Fruit fly (Drosophila melanogaster) whole organism, adult: ENCODE measurements around the gene Arp8.
A peak's percentile ranks its signal among the peaks of the same experiment; 100 is the strongest.

Experiments
- CG1620 ChIP-seq: fragments of 200-800 bp; sonication (Bioruptor generic); optimal IDR thresholded peaks from 2 replicates; lab custom pipeline; 2016; ENCODE audit warnings: missing biosample characterization, missing genetic modification characterization
- CG5204 ChIP-seq: fragments of 200-800 bp; sonication (Bioruptor generic); optimal IDR thresholded peaks from 2 replicates; lab custom pipeline; 2016; ENCODE audit warnings: missing biosample characterization, missing genetic modification characterization
- CG7101 ChIP-seq: fragments of 200-800 bp; sonication (Bioruptor generic); optimal IDR thresholded peaks from 2 replicates; lab custom pipeline; 2018; ENCODE audit warnings: missing biosample characterization, mild to moderate bottlenecking, missing genetic modification characterization, moderate library complexity
- Crg-1 ChIP-seq: fragments of 200-800 bp; sonication (Bioruptor generic); optimal IDR thresholded peaks from 2 replicates; lab custom pipeline; 2016; ENCODE audit warnings: missing biosample characterization, missing genetic modification characterization
- bab1 ChIP-seq: fragments of 200-800 bp; sonication (Bioruptor generic); optimal IDR thresholded peaks from 3 replicates; lab custom pipeline; 2019; ENCODE audit warnings: missing biosample characterization, mild to moderate bottlenecking, missing genetic modification characterization, moderate library complexity
- cic ChIP-seq: fragments of 200-800 bp; sonication (Bioruptor generic); optimal IDR thresholded peaks from 2 replicates; lab custom pipeline; 2017; ENCODE audit warnings: missing biosample characterization, mild to moderate bottlenecking, missing genetic modification characterization, moderate library complexity
- cnc ChIP-seq, 2 experiments: fragments of >200 bp; optimal IDR thresholded peaks; 2 replicates each; lab custom pipeline; 2017
- ovo ChIP-seq: fragments of 200-800 bp; sonication (Bioruptor generic); optimal IDR thresholded peaks from 2 replicates; lab custom pipeline; 2016; ENCODE audit warnings: missing biosample characterization, missing genetic modification characterization
- pad ChIP-seq: fragments of 200-800 bp; sonication (Bioruptor generic); optimal IDR thresholded peaks from 3 replicates; lab custom pipeline; 2017; ENCODE audit warnings: missing biosample characterization, missing genetic modification characterization, mild to moderate bottlenecking, moderate library complexity, missing genetic modification reagents
- tj ChIP-seq: fragments of 200-800 bp; sonication (Bioruptor generic); optimal IDR thresholded peaks from 3 replicates; lab custom pipeline; 2017; ENCODE audit warnings: missing biosample characterization, mild to moderate bottlenecking, missing genetic modification characterization, moderate library complexity
- toe ChIP-seq: fragments of 200-800 bp; sonication (Bioruptor generic); optimal IDR thresholded peaks from 2 replicates; lab custom pipeline; 2016; ENCODE audit warnings: missing biosample characterization, missing genetic modification characterization

DNA sequence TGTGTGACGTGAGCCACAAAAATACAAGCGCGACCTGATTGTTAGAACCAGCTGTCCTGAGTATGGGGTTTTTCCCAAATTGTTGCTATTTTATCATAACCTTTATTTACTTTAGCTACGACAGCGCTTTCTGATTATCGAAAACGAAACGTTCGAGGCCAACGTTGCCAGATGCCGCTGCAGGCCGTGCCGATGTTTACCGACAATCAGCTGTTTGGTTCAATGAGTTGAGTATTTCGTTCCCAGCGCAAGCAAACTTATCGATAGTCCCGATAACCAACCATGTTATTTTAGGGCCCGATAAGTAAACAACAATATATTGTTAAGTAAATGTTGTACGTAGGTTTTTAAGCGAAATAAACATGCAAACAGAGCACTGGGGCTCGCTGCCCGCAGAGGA lies 10.4 kb downstream of the Arp8 start, which contains the start of the genes CG15814 and Spt7:
- TF ChIP-seq bab1: peak; percentile 69
- peak in 1 of 2 experiments; percentile 16 for TF ChIP-seq cnc (optimal IDR thresholded peaks at IDR 0.05; lab: Kevin White, UChicago)
- TF ChIP-seq CG7101 (tag; lab: Kevin White, UChicago): peak; percentile 43
- TF ChIP-seq cic (GFP tag; lab: Kevin White, UChicago): peak; percentile 40
- TF ChIP-seq pad (GFP tag; lab: Kevin White, UChicago): peak; percentile 51
- peak; percentile 72 for TF ChIP-seq ovo (GFP tag; lab: Kevin White, UChicago)
- TF ChIP-seq tj: peak; percentile 61
- no peak for TF ChIP-seq toe (GFP tag; lab: Kevin White, UChicago)
- TF ChIP-seq Crg-1 (GFP tag; lab: Kevin White, UChicago): peak; percentile 69
- TF ChIP-seq CG1620 (GFP tag; lab: Kevin White, UChicago): peak; percentile 34
- TF ChIP-seq CG5204 (GFP tag; lab: Kevin White, UChicago): no peak
